Worm (Caenorhabditis elegans) whole organism, L1 larva: ENCODE data around the gene ppk-3.

ENCODE experiments used
- grh-1 ChIP-seq: fragments of 200-800 bp; sonication (Bioruptor generic); IDR thresholded peaks from 2 replicates; pipeline ENCODE4 v1.3.6; 2022; ENCODE audit warnings: missing genetic modification reagents, missing genetic modification characterization, missing compliant biosample characterization
- nhr-12 ChIP-seq: sonication (generic microtip); optimal IDR thresholded peaks from 2 replicates; lab custom pipeline; 2017; ENCODE audit warnings: missing biosample characterization, missing genetic modification characterization
- pqm-1 ChIP-seq: sonication (generic microtip); optimal IDR thresholded peaks from 3 replicates; lab custom pipeline; 2017; ENCODE audit warnings: missing biosample characterization, missing genetic modification characterization

DNA sequence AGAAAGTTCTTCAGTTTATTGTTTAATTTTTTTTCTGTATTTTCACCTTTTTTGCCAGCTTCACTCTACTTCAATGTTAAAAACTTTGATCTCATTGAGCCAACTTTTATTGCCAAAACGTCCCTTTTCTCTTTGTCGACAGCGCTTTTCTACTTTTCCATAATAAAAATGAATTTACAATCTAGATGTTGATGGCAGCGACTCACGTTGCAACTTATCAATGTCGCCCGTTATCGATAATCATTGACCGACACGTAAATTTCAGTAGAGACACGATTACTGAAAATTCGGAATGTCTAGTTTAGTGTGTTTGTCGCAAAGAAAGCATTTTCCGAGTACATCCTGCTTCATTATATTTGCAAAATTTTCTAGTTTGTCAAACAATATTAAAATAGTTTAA lies 4.3 kb upstream of the ppk-3 start:
- TF ChIP-seq nhr-12 (tag; lab: Kevin White, UChicago) (no peak), pqm-1 (no peak), grh-1 (no peak)
